Fruit fly (Drosophila melanogaster): Measurements from ENCODE around the gene mRpL47.

The mRpL47 gene

DNA sequence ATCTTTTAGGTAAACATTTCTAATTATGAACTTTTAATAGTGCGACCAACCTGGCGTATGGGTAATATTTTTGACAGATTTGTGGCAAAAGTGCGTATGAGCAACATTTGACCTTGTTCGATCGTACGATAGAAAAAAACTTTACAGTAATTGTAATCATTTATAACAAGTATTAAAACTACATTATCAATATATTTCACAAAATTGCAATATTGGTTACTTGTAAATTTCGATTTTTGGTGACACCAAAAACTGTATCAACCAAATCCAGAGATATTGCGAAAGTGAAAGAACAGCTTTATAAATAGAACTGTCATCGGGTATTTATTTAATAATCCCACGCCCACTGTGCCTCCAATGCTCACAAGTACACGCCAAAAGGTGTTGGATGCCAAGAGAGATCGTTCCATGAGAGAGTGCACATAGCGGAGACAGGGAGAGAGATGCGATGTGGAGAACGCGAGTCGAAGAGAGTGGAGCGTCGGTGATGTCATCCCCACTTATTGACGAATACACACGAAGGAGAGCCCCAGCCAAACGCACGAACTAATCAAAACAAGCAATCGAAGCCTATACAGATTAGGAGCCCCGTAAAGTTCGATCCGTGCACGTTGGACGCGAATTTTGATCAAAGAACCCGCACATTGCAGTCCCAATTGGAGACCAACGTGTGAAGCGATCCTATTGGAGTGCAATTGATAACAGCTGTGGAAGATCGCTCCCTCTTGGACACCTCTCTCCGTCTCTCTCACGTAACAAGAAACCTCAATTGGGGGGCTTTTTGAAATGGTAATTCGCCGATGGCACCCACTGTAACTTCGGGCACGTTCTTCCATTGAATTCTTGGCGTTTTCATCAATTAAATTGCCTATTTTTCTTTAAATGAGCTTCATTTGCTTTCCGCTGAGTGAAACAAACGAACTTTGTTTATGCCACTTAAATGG lies 17.7 kb upstream of the mRpL47 start (continued):
- peak; percentile 84 for TF ChIP-seq CG11398 (GFP tag; optimal IDR thresholded peaks at IDR 0.05)
- TF ChIP-seq sob (GFP tag; IDR thresholded peaks at IDR 0.05) = peak; percentile 85
- peak; percentile 85 for TF ChIP-seq Xrp1 (GFP tag; IDR thresholded peaks at IDR 0.05)
- TF ChIP-seq nerfin-1 (tag; optimal IDR thresholded peaks at IDR 0.05) = peak; percentile 94
- peak; percentile 40; the same call in 1 of the 2 replicates for TF ChIP-seq Lim3 (GFP tag; IDR thresholded peaks at IDR 0.05)
- TF ChIP-seq gem (tag; optimal IDR thresholded peaks at IDR 0.05) = peak; percentile 98
- peak; percentile 96 for TF ChIP-seq CG31441 (GFP tag; IDR thresholded peaks at IDR 0.05)
- TF ChIP-seq Hr78 (GFP tag; optimal IDR thresholded peaks at IDR 0.05) = peak in 1 of 2 experiments; percentile 94
- peak; percentile 90 for TF ChIP-seq CG6654 (GFP tag; optimal IDR thresholded peaks at IDR 0.05)
- peak; percentile 84 for TF ChIP-seq lbe (GFP tag; optimal IDR thresholded peaks at IDR 0.05)
- TF ChIP-seq CG10274 (GFP tag; optimal IDR thresholded peaks at IDR 0.05) = peak; percentile 94
- peak; percentile 99 for TF ChIP-seq BtbVII (GFP tag; optimal IDR thresholded peaks at IDR 0.05)
- peak; percentile 92 for TF ChIP-seq klu (GFP tag; IDR thresholded peaks at IDR 0.05)
- TF ChIP-seq CG1602 (GFP tag; optimal IDR thresholded peaks at IDR 0.05) = peak; percentile 94
- peak; percentile 57 for TF ChIP-seq HmgD (GFP tag; optimal IDR thresholded peaks at IDR 0.05)
- TF ChIP-seq jing (GFP tag; optimal IDR thresholded peaks at IDR 0.05) = peak; percentile 92
- 0 out of 2 replicates have a peak, but pooled peaks have one; percentile 22 for TF ChIP-seq Scr (GFP tag; IDR thresholded peaks at IDR 0.05; ENCODE audit: partially characterized antibody)
- TF ChIP-seq sr (GFP tag; IDR thresholded peaks at IDR 0.05) = peak; percentile 64; the same call in 1 of the 3 replicates
- TF ChIP-seq ap (GFP tag; IDR thresholded peaks at IDR 0.05) = peak; percentile 63
- TF ChIP-seq CG13775 (GFP tag; optimal IDR thresholded peaks at IDR 0.05) = peak; percentile 97
- TF ChIP-seq Hmx (GFP tag; optimal IDR thresholded peaks at IDR 0.05) = peak; percentile 91
- TF ChIP-seq CG12104 (GFP tag; optimal IDR thresholded peaks at IDR 0.05) = peak; percentile 97
- TF ChIP-seq Oli (tag; optimal IDR thresholded peaks at IDR 0.05) = peak; percentile 98
- peak; percentile 97 for TF ChIP-seq Fer1 (GFP tag; optimal IDR thresholded peaks at IDR 0.05)
- TF ChIP-seq pnt (GFP tag; optimal IDR thresholded peaks at IDR 0.05) = peak; percentile 91
- TF ChIP-seq CG32532 (GFP tag; IDR thresholded peaks at IDR 0.05) = peak; percentile 92
- TF ChIP-seq CG3065 (GFP tag; optimal IDR thresholded peaks at IDR 0.05) = peak; percentile 67
- TF ChIP-seq CG12299 (tag; optimal IDR thresholded peaks at IDR 0.05) = peak; percentile 93
- TF ChIP-seq luna (GFP tag; optimal IDR thresholded peaks at IDR 0.05) = peak; percentile 44
- TF ChIP-seq ab (GFP tag; optimal IDR thresholded peaks at IDR 0.05) = peak; percentile 14
- peak; percentile 94 for TF ChIP-seq fd3F (GFP tag; optimal IDR thresholded peaks at IDR 0.05)
- peak; percentile 86 for TF ChIP-seq CG1792 (GFP tag; optimal IDR thresholded peaks at IDR 0.05)
- peak; percentile 71 for TF ChIP-seq CG15696 (tag; optimal IDR thresholded peaks at IDR 0.05)
- peak; percentile 79 for TF ChIP-seq CG2116 (GFP tag; optimal IDR thresholded peaks at IDR 0.05)
- peak; percentile 84 for TF ChIP-seq Optix (GFP tag; IDR thresholded peaks at IDR 0.05)
- TF ChIP-seq CG8359 (GFP tag; optimal IDR thresholded peaks at IDR 0.05; ENCODE audit: borderline replicate concordance) = peak; percentile 87
- 0 out of 3 replicates have a peak, but pooled peaks have one; percentile 17 for TF ChIP-seq CG7963 (GFP tag; IDR thresholded peaks at IDR 0.05; ENCODE audit: partially characterized antibody)
- peak; percentile 84 for TF ChIP-seq Bdp1 (GFP tag; optimal IDR thresholded peaks at IDR 0.05)
- TF ChIP-seq CG6813 (GFP tag; optimal IDR thresholded peaks at IDR 0.05) = peak; percentile 96
- TF ChIP-seq tin (GFP tag; optimal IDR thresholded peaks at IDR 0.05) = peak; percentile 94
- TF ChIP-seq emc (GFP tag; optimal IDR thresholded peaks at IDR 0.05) = peak; percentile 87
- peak; percentile 16 for TF ChIP-seq MESR4 (GFP tag; optimal IDR thresholded peaks at IDR 0.05)
- TF ChIP-seq Ravus (GFP tag; IDR thresholded peaks at IDR 0.05) = peak; percentile 56
- TF ChIP-seq CG14050 (GFP tag; IDR thresholded peaks at IDR 0.05) = peak; percentile 74
- TF ChIP-seq E2f2 (GFP tag; IDR thresholded peaks at IDR 0.05) = peak; percentile 73
- peak; percentile 62 for TF ChIP-seq Elba2 (GFP tag; optimal IDR thresholded peaks at IDR 0.05)
- TF ChIP-seq tup (GFP tag; optimal IDR thresholded peaks at IDR 0.05) = peak; percentile 65
- peak; percentile 87 for TF ChIP-seq CG13894 (tag; optimal IDR thresholded peaks at IDR 0.05)
